Worm (Caenorhabditis elegans) whole organism, mixed stage, embryonic: ENCODE results near the gene tat-4.

ENCODE experiments used
- ces-1 ChIP-seq: fragments of 150-350 bp; optimal IDR thresholded peaks from 2 replicates; lab custom pipeline; 2014; ENCODE audit warnings: missing biosample characterization, missing genetic modification reagents, missing genetic modification characterization
- nhr-76 ChIP-seq: sonication (generic microtip); optimal IDR thresholded peaks from 2 replicates; lab custom pipeline; 2017; ENCODE audit warnings: missing biosample characterization, missing genetic modification characterization

- TF ChIP-seq nhr-76 (tag; lab: Kevin White, UChicago) (no peak), ces-1 (no peak)
These were observed 16.6 kb upstream of the tat-4 start, which contains the start of gene nmgp-1 for ce11 chrII:6260684-6261083.
